Worm (Caenorhabditis elegans) whole organism, L4 larva: ENCODE measurements around the gene let-4.
A peak's percentile ranks its signal among the peaks of the same experiment; 100 is the strongest.

ENCODE experiments used
- aly-2 ChIP-seq: sonication (generic microtip); optimal IDR thresholded peaks from 2 replicates; lab custom pipeline; 2018; ENCODE audit warnings: missing biosample characterization, missing genetic modification characterization
- pha-4 ChIP-seq, 2 experiments: fragments of 150-350 bp in 1 of 2; fragments of 200-800 bp in 1 of 2; sonication (Bioruptor generic) in 1 of 2; IDR thresholded peaks in 1 of 2; optimal IDR thresholded peaks in 1 of 2; 2 replicates each; pipeline versions ENCODE4 v1.3.6 to Lab custom; 2014 to 2022; ENCODE audit warnings: missing genetic modification characterization in 2 of 2, missing genetic modification reagents in 2 of 2, missing biosample characterization in 1 of 2, missing compliant biosample characterization in 1 of 2

DNA sequence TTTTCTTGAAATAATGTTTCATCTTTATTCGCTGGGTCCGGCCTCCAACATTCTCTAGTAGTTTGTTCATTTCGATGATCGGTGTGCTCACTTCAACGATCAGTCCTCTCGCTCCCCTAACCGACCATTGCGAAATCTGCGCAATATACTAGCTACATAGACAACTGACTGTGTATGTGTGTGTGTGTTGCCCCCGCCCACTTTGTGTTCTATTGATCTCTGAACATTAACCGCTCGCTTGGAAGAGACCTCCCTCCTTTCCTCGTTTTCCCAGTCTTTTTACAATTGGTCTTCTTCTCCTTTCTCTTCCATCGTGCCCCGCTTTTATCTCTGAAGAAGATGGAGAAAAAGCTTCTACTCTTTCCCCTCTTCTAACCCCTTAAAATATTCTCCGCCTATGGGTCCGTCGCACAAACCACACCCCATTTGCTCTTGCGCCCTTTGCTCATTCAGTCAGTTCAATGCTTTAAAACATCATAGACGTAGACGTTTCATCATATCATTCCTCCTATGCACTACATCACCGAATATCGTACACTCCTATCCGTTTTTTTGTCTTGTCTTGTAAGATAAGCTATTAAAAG lies 20.3 kb upstream of the let-4 start:
- TF ChIP-seq pha-4 (GFP tag; IDR thresholded peaks at IDR 0.05; lab: Robert Waterston, UW) (no peak), pha-4 (tag; optimal IDR thresholded peaks at IDR 0.05; lab: Kevin White, UChicago) (peak; percentile 48), aly-2 (no peak)
